Worm (Caenorhabditis elegans): ENCODE results near the gene C29E4.9.

Gene C29E4.9

DNA sequence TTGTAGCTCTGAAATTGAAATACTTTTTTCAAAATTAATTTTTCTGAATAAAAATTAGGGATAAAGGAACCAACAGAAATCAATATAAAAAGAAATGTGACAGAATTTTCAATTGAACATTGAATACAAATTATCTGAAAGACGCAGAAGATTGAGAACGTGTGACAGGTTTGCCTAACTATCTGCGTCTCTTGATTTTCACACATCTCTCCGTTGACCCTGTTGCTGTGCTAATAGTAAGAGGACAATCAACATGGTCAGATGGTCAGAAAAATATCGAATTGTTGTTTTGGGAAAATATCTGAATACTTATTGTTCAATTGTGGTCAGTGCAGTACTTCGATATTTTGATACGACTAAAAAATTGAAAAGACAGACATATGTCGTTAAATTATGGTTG is 45.2 kb downstream of the C29E4.9 start, which contains the start of gene ZK688.7:
ZK688.7 (minus strand) TSS at position 14 of the 400 bp plus-strand sequence.
- no peak for TF ChIP-seq sem-2 (GFP tag; optimal IDR thresholded peaks at IDR 0.05)
- peak; percentile 61 for TF ChIP-seq ceh-39 (tag; optimal IDR thresholded peaks at IDR 0.05)
- peak; percentile 51 for TF ChIP-seq nhr-2 (tag; optimal IDR thresholded peaks at IDR 0.05)
- peak; percentile 12 for TF ChIP-seq unc-62 (GFP tag; optimal IDR thresholded peaks at IDR 0.05)

DNA sequence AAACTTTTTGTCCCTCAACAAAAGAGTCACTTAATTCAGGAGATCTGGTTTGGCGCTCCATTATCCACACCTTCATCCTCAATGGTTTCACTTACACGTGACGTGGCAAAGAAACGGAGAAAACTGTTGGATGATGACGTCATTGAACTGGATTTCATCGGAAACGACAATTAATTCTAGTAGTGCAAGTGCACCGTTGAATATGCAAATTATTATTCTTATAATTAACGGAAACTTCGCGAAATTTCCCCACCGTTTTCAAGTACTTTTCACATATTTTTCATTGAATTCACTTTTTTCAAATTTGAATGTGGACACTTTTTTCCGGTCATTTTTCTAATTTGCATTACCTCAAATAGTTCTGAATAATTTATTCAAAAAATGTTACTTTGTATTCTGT is 47.6 kb downstream of the C29E4.9 start, which contains the start of gene ZK688.1:
ZK688.1 (plus strand) TSS at position 301 of the 400 bp plus-strand sequence.
- TF ChIP-seq elt-3 (tag; optimal IDR thresholded peaks at IDR 0.05): no peak
- no peak for TF ChIP-seq ham-2 (GFP tag; optimal IDR thresholded peaks at IDR 0.05)
- no peak for TF ChIP-seq ceh-83 (GFP tag; optimal IDR thresholded peaks at IDR 0.05)
- no peak for TF ChIP-seq nhr-237 (tag; optimal IDR thresholded peaks at IDR 0.05)
- no peak for TF ChIP-seq mep-1 (tag; optimal IDR thresholded peaks at IDR 0.05)
- TF ChIP-seq zip-8 (tag; optimal IDR thresholded peaks at IDR 0.05): no peak
- no peak for TF ChIP-seq sptf-1 (tag; optimal IDR thresholded peaks at IDR 0.05)

DNA sequence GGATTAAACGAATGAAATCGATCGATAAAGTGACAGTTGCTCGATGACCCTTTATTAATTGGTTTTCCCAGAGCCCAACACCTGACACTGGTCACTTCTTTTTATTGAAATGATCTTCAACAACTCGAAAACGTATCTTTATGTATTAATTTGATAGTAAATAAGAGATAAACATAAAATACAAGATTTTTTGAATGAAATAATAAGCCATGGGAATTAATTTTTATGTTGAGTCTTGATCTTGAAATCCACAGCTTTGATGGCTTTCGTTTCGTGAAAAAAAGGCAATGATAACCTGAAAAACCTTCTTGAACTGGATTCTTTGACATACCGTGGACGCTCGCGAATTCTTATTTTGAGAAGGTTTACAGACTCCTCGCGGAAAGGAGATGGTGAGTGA is 49.4 kb downstream of the C29E4.9 start, which contains the start of gene pcp-5:
pcp-5 (minus strand) TSS at position 101 of the 400 bp plus-strand sequence.
- TF ChIP-seq nhr-2 (tag; optimal IDR thresholded peaks at IDR 0.05) (no peak), zip-8 (tag; optimal IDR thresholded peaks at IDR 0.05) (no peak), unc-62 (GFP tag; optimal IDR thresholded peaks at IDR 0.05) (peak; percentile 28), nhr-12 (tag; optimal IDR thresholded peaks at IDR 0.05) (no peak), unc-39 (tag; optimal IDR thresholded peaks at IDR 0.05) (no peak), ham-2 (GFP tag; optimal IDR thresholded peaks at IDR 0.05) (no peak), hlh-1 (tag; optimal IDR thresholded peaks at IDR 0.05) (peak; percentile 83), M03D4.4 (tag; optimal IDR thresholded peaks at IDR 0.05) (no peak), ztf-11 (tag; optimal IDR thresholded peaks at IDR 0.05) (no peak), ceh-83 (GFP tag; optimal IDR thresholded peaks at IDR 0.05) (no peak), flh-1 (GFP tag; optimal IDR thresholded peaks at IDR 0.05) (no peak), mab-5 (tag; optimal IDR thresholded peaks at IDR 0.05) (no peak), snpc-4 (tag; optimal IDR thresholded peaks at IDR 0.05) (no peak), nhr-76 (tag; optimal IDR thresholded peaks at IDR 0.05) (no peak), lin-32 (GFP tag; optimal IDR thresholded peaks at IDR 0.05) (no peak), nhr-237 (tag; optimal IDR thresholded peaks at IDR 0.05) (no peak), unc-120 (tag; optimal IDR thresholded peaks at IDR 0.05; ENCODE audit: poor library complexity, severe bottlenecking) (no peak), ceh-39 (tag; optimal IDR thresholded peaks at IDR 0.05) (peak; percentile 45)

All from whole organism, mixed stage, embryonic.